Fruit fly (Drosophila melanogaster): Measurements from ENCODE around the gene CG9389.

CG9389 gene

dm6 chr3L:21252932-21253760, 17.2 kb downstream of the CG9389 start (continued):
- TF ChIP-seq Hr38 (GFP tag; optimal IDR thresholded peaks at IDR 0.05) (no peak), lz (GFP tag; optimal IDR thresholded peaks at IDR 0.05) (peak; percentile 59), Blimp-1 (GFP tag; optimal IDR thresholded peaks at IDR 0.05) (no peak), Sox14 (GFP tag; optimal IDR thresholded peaks at IDR 0.05) (no peak), CG8632 (GFP tag; optimal IDR thresholded peaks at IDR 0.05) (peak; percentile 55), achi (GFP tag; optimal IDR thresholded peaks at IDR 0.05) (peak; percentile 50), net (GFP tag; optimal IDR thresholded peaks at IDR 0.05) (peak; percentile 34), Hr39 (GFP tag; optimal IDR thresholded peaks at IDR 0.05) (peak; percentile 0), Met (GFP tag; optimal IDR thresholded peaks at IDR 0.05) (peak; percentile 49), dac (GFP tag; optimal IDR thresholded peaks at IDR 0.05) (no peak), CG6276 (GFP tag; optimal IDR thresholded peaks at IDR 0.05) (no peak), fkh (GFP tag; optimal IDR thresholded peaks at IDR 0.05) (peak; percentile 59), CG4318 (GFP tag; optimal IDR thresholded peaks at IDR 0.05) (no peak), Sox102F (GFP tag; optimal IDR thresholded peaks at IDR 0.05) (peak; percentile 4), acj6 (GFP tag; optimal IDR thresholded peaks at IDR 0.05) (peak; percentile 65), fd59A (GFP tag; optimal IDR thresholded peaks at IDR 0.05) (peak; percentile 51), Sox15 (GFP tag; optimal IDR thresholded peaks at IDR 0.05) (peak; percentile 31), CG6792 (GFP tag; optimal IDR thresholded peaks at IDR 0.05) (peak; percentile 39), Smox (GFP tag; optimal IDR thresholded peaks at IDR 0.05) (peak; percentile 56), ss (GFP tag; optimal IDR thresholded peaks at IDR 0.05) (no peak), spab (GFP tag; optimal IDR thresholded peaks at IDR 0.05) (peak; percentile 79), Lpt (GFP tag; optimal IDR thresholded peaks at IDR 0.05) (no peak), CG11294 (GFP tag; IDR thresholded peaks at IDR 0.05) (no peak), Eip78C (GFP tag) (peak; percentile 99), CG10631 (GFP tag; optimal IDR thresholded peaks at IDR 0.05) (peak; percentile 83), CG1621 (tag; optimal IDR thresholded peaks at IDR 0.05) (no peak), esn (GFP tag; optimal IDR thresholded peaks at IDR 0.05) (peak; percentile 80), fd85E (GFP tag; optimal IDR thresholded peaks at IDR 0.05) (no peak), eg (GFP tag; IDR thresholded peaks at IDR 0.05) (no peak), svp (GFP tag) (peak; percentile 69), CG10669 (GFP tag; optimal IDR thresholded peaks at IDR 0.05) (peak; percentile 80), Hr4 (GFP tag; optimal IDR thresholded peaks at IDR 0.05) (peak; percentile 25), topi (GFP tag; optimal IDR thresholded peaks at IDR 0.05) (peak; percentile 68), CG15336 (GFP tag; IDR thresholded peaks at IDR 0.05) (no peak), CG9139 (GFP tag; optimal IDR thresholded peaks at IDR 0.05) (no peak), pdm3 (GFP tag; optimal IDR thresholded peaks at IDR 0.05) (peak; percentile 42)

- TF ChIP-seq achi (GFP tag; optimal IDR thresholded peaks at IDR 0.05) (no peak), Lpt (GFP tag; optimal IDR thresholded peaks at IDR 0.05) (no peak), vri (GFP tag; optimal IDR thresholded peaks at IDR 0.05) (no peak), Hr39 (GFP tag; optimal IDR thresholded peaks at IDR 0.05) (peak; percentile 8), fkh (GFP tag; optimal IDR thresholded peaks at IDR 0.05) (no peak), CG3919 (GFP tag; optimal IDR thresholded peaks at IDR 0.05) (no peak), CG8632 (GFP tag; optimal IDR thresholded peaks at IDR 0.05) (no peak), CG6163 (GFP tag; IDR thresholded peaks at IDR 0.05) (no peak; the same call in 2 of the 3 replicates), CG31627 (GFP tag; optimal IDR thresholded peaks at IDR 0.05) (no peak), CG1621 (tag; optimal IDR thresholded peaks at IDR 0.05) (no peak), CG3032 (tag; optimal IDR thresholded peaks at IDR 0.05) (no peak), CG4318 (GFP tag; optimal IDR thresholded peaks at IDR 0.05) (no peak), Met (GFP tag; optimal IDR thresholded peaks at IDR 0.05) (no peak), CG10669 (GFP tag; optimal IDR thresholded peaks at IDR 0.05) (no peak), CG11902 (GFP tag; optimal IDR thresholded peaks at IDR 0.05) (peak; percentile 95), CG8319 (GFP tag; optimal IDR thresholded peaks at IDR 0.05) (no peak), Ets21C (GFP tag; optimal IDR thresholded peaks at IDR 0.05) (no peak), CG6276 (GFP tag; optimal IDR thresholded peaks at IDR 0.05) (no peak), Sox102F (GFP tag; optimal IDR thresholded peaks at IDR 0.05) (peak; percentile 13), spab (GFP tag; optimal IDR thresholded peaks at IDR 0.05) (no peak), svp (GFP tag) (peak; percentile 84), CG11762 (GFP tag; optimal IDR thresholded peaks at IDR 0.05; ENCODE audit: insufficient read depth) (no peak), Eip75B (GFP tag; optimal IDR thresholded peaks at IDR 0.05) (no peak), CG16779 (tag; optimal IDR thresholded peaks at IDR 0.05) (no peak), CG11294 (GFP tag; IDR thresholded peaks at IDR 0.05) (no peak), ss (GFP tag; optimal IDR thresholded peaks at IDR 0.05) (peak in 1 of 2 experiments; percentile 40), acj6 (GFP tag; optimal IDR thresholded peaks at IDR 0.05) (no peak), Eip78C (GFP tag) (no peak), eg (GFP tag; IDR thresholded peaks at IDR 0.05) (peak; percentile 15; the same call in 1 of the 3 replicates), Eip93F (GFP tag; optimal IDR thresholded peaks at IDR 0.05) (no peak)
These were observed 17.9 kb downstream of the CG9389 start for dm6 chr3L:21252525-21252924.
